Worm (Caenorhabditis elegans) whole organism, L1 larva: Measurements from ENCODE around the gene picc-1.

Source experiments
- blmp-1 ChIP-seq: fragments of 150-350 bp; optimal IDR thresholded peaks from 2 replicates; lab custom pipeline; 2014; ENCODE audit warnings: missing biosample characterization, missing genetic modification characterization
- elt-3 ChIP-seq, 6 experiments: fragments of 150-350 bp in 1 of 6; sonication (generic microtip); optimal IDR thresholded peaks; 2 replicates each; lab custom pipeline; 2017 to 2018; ENCODE audit warnings: missing biosample characterization in 6 of 6, missing genetic modification characterization in 6 of 6, inconsistent platforms in 1 of 6

DNA sequence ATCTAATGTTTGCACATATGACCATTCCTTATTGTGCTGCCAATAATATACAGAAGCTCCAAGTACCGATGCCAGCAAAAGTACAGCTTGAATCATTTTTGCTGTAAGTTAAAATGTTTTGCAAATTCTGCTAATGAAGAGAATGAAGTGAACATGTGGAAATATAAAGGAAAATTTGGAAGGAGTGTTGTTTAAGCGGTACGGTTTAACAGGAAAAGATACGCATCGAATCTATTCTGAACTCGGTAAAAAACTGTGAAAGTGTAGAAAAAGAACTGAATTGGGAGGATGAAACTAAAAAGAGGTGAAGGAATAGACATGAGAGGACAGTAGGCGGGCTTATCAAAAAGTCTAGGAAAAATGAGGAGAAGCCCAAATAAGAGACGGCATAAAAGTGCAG lies 44.5 kb downstream of the picc-1 start, which contains the start of gene Y38A10A.2:
- TF ChIP-seq elt-3 (tag; optimal IDR thresholded peaks at IDR 0.05; lab: Kevin White, UChicago) (no peak), blmp-1 (tag; lab: Kevin White, UChicago) (no peak)
